Fruit fly (Drosophila melanogaster): Measurements from ENCODE around the gene CG14275.

Gene CG14275

DNA sequence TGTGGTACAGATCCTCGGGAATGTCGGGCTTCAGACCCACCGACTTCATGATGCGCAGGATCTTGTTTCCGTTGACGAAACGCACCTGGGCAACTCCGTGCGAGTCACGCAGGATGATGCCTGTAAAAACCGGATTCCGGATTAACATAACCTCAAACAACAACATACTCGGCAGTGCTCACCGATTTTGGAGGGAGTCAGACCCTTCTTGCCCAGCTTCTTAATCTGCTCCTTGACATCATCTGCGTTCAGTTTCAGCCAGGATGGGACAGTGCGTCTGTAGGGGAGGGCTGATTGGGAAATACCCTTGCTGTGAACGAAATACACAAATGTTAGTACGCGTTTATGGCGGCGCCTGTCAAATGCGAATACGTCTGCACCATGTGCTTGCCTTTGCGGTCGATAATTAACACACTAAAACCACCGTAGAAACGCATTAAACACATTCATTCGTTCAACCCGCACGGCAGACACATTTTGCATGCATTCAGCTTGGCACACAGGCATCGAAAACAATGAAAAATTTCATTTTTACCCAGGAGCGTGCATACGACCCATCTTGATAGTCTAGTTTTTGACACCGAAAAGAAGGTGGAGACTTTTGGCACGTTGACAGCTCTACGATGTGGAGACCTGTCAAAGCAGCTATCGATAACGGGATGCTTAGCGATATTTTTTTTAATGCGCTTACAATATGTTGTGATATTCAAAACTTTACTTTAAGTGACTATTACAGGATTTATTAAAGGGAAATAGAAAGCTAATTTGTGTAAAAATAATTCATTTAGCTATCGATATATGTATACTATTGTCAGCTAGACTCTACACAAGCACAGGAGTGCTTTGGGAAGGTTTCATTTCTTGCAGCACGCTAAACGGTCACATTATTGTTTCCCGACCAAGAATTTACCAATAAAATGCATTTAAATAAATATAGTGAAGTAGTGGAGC, 37.0 kb downstream of the CG14275 start, which contains the start of the genes RpS13 and CSN8 (continued):
- TF ChIP-seq CG13296 (GFP tag; optimal IDR thresholded peaks at IDR 0.05) (peak; percentile 38), lov (optimal IDR thresholded peaks at IDR 0.05) (no peak), lov (GFP tag; IDR thresholded peaks at IDR 0.05) (no peak)

DNA sequence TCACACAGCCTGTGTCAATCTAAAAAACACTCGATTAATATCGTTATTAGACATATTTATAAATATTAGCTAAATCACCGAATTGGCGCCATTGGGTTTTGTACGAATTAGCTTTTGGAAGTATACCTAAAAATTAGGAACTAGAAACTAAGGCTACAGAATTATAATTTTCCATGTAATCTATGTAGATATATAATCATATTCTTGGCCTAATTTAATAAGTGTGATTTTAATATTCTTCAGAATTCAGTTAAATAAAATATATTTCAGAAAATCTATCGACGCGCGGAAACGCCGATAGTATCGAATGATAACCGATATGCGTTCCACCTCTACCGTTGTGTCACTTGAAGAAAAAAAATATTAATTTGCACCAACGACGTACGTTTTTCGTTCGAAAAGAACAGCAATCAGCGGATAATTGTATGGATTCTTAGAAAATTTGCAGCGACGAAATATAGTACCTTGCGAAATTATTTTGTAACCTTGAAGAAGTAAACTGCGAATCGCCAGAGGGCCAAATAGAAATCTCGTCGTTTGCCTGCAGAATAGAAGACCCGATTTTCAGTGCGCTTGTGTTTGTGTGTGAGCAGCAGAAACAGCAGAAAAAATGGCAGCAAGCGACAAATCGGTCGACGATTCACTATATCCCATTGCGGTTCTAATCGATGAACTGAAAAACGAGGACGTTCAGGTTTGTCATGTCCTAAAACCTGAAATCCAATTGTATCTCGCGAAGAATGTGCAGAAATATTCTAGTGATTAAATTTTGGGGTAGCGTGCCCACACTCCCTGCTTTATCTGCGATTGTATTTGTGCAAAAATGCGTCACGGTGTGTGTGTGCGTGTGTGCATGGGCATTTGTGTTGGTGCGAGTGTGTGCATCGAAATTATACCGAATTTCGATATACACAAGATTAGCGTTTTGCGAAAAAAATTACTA, 38.7 kb downstream of the CG14275 start, which contains the start of gene Pp2A-29B:
TSS of gene Pp2A-29B (plus strand) at position 338 of the 943 bp plus-strand sequence.
- no peak for TF ChIP-seq CG10274 (GFP tag; optimal IDR thresholded peaks at IDR 0.05)
- no peak; the same call in 1 of the 2 replicates for TF ChIP-seq ssp (GFP tag; IDR thresholded peaks at IDR 0.05)
- no peak for TF ChIP-seq CG31365 (tag; optimal IDR thresholded peaks at IDR 0.05)
- TF ChIP-seq ATbp (GFP tag; optimal IDR thresholded peaks at IDR 0.05) = no peak
- TF ChIP-seq Dbx (GFP tag; IDR thresholded peaks at IDR 0.05) = peak; percentile 69
- no peak for TF ChIP-seq CG4404 (GFP tag; IDR thresholded peaks at IDR 0.05)
- no peak for TF ChIP-seq CG13123 (GFP tag; optimal IDR thresholded peaks at IDR 0.05)
- TF ChIP-seq Dfd (GFP tag; optimal IDR thresholded peaks at IDR 0.05) = no peak
- TF ChIP-seq exex (tag; optimal IDR thresholded peaks at IDR 0.05) = peak; percentile 35
- TF ChIP-seq C15 (GFP tag; IDR thresholded peaks at IDR 0.05) = no peak
- TF ChIP-seq chif (GFP tag; optimal IDR thresholded peaks at IDR 0.05) = no peak
- no peak for TF ChIP-seq CG1792 (GFP tag; optimal IDR thresholded peaks at IDR 0.05)
- no peak for TF ChIP-seq Lim3 (GFP tag; IDR thresholded peaks at IDR 0.05)
- TF ChIP-seq mam (GFP tag; optimal IDR thresholded peaks at IDR 0.05) = peak; percentile 25
- TF ChIP-seq CG8924 (tag; optimal IDR thresholded peaks at IDR 0.05) = peak; percentile 42
- TF ChIP-seq CG17802 (tag; optimal IDR thresholded peaks at IDR 0.05) = no peak
- TF ChIP-seq CG17612 (GFP tag; IDR thresholded peaks at IDR 0.05) = no peak
- TF ChIP-seq slbo (GFP tag; IDR thresholded peaks at IDR 0.05) = peak; percentile 56; the same call in 1 of the 2 replicates
- TF ChIP-seq Taf1 (GFP tag; IDR thresholded peaks at IDR 0.05) = no peak
- TF ChIP-seq CG10147 (GFP tag; optimal IDR thresholded peaks at IDR 0.05) = no peak
- TF ChIP-seq CG7928 (GFP tag; optimal IDR thresholded peaks at IDR 0.05) = no peak
- peak; percentile 54 for TF ChIP-seq CG12391 (tag; optimal IDR thresholded peaks at IDR 0.05)
- TF ChIP-seq CG13296 (GFP tag; optimal IDR thresholded peaks at IDR 0.05) = no peak
- no peak for TF ChIP-seq CG11696 (GFP tag; IDR thresholded peaks at IDR 0.05)
- peak; percentile 91 for TF ChIP-seq CG2116 (GFP tag; optimal IDR thresholded peaks at IDR 0.05)
- TF ChIP-seq oc (tag; optimal IDR thresholded peaks at IDR 0.05) = no peak
- no peak for TF ChIP-seq Lpt (GFP tag; optimal IDR thresholded peaks at IDR 0.05)
- no peak for TF ChIP-seq CG33213 (GFP tag; optimal IDR thresholded peaks at IDR 0.05)
- no peak for TF ChIP-seq Hey (tag; optimal IDR thresholded peaks at IDR 0.05)
- TF ChIP-seq knrl (GFP tag; IDR thresholded peaks at IDR 0.05; ENCODE audit: partially characterized antibody) = peak; percentile 100
- TF ChIP-seq tll (GFP tag; optimal IDR thresholded peaks at IDR 0.05) = no peak
- peak; percentile 34 for TF ChIP-seq Hand (GFP tag; optimal IDR thresholded peaks at IDR 0.05)
- TF ChIP-seq CG11504 (tag; optimal IDR thresholded peaks at IDR 0.05) = peak; percentile 56
- no peak for TF ChIP-seq croc (GFP tag; conservative IDR thresholded peaks at IDR 0.05)
- TF ChIP-seq kah (GFP tag; optimal IDR thresholded peaks at IDR 0.05) = no peak
- peak; percentile 59 for TF ChIP-seq zen (tag; optimal IDR thresholded peaks at IDR 0.05)
- peak; percentile 78 for TF ChIP-seq nmo (GFP tag; optimal IDR thresholded peaks at IDR 0.05)
- no peak for TF ChIP-seq CG7556 (GFP tag; optimal IDR thresholded peaks at IDR 0.05)
- TF ChIP-seq CG12769 (tag; optimal IDR thresholded peaks at IDR 0.05) = no peak
- peak; percentile 92 for TF ChIP-seq phol (tag; optimal IDR thresholded peaks at IDR 0.05)
- no peak for TF ChIP-seq CG6689 (GFP tag; IDR thresholded peaks at IDR 0.05)
- TF ChIP-seq dimm (GFP tag; IDR thresholded peaks at IDR 0.05) = no peak

Data from whole organism, embryonic.